Worm (Caenorhabditis elegans) whole organism, L4 larva: ENCODE results near the gene srh-293.

Experiments used
- daf-16 ChIP-seq, 3 experiments: sonication (generic microtip); optimal IDR thresholded peaks; 2 replicates each; lab custom pipeline; 2016 to 2017; ENCODE audit warnings: missing genetic modification characterization in 3 of 3, missing genetic modification reagents in 3 of 3, mild to moderate bottlenecking in 2 of 3, missing compliant biosample characterization in 2 of 3, missing biosample characterization in 1 of 3, moderate library complexity in 1 of 3
- dmd-6 ChIP-seq: fragments of 200-800 bp; sonication (Bioruptor generic); IDR thresholded peaks from 2 replicates; pipeline ENCODE4 v1.3.6; 2022; ENCODE audit warnings: missing genetic modification reagents, missing genetic modification characterization, missing compliant biosample characterization
- dmd-9 ChIP-seq: fragments of 200-800 bp; sonication (Bioruptor generic); IDR thresholded peaks from 2 replicates; pipeline ENCODE4 v1.3.6; 2022; ENCODE audit warnings: missing genetic modification reagents, missing genetic modification characterization, missing compliant biosample characterization
- hlh-11 ChIP-seq: fragments of 200-800 bp; sonication (Bioruptor generic); optimal IDR thresholded peaks from 2 replicates; lab custom pipeline; 2018; ENCODE audit warnings: mild to moderate bottlenecking, missing genetic modification characterization, missing compliant biosample characterization
- lin-1 ChIP-seq: fragments of 200-800 bp; sonication (Bioruptor generic); IDR thresholded peaks from 2 replicates; pipeline ENCODE4 v1.3.6; 2022; ENCODE audit warnings: missing genetic modification reagents, missing genetic modification characterization, missing compliant biosample characterization
- lin-38 ChIP-seq: fragments of 200-800 bp; sonication (Bioruptor generic); IDR thresholded peaks from 2 replicates; pipeline ENCODE4 v1.3.6; 2022; ENCODE audit warnings: missing genetic modification reagents, missing genetic modification characterization, missing compliant biosample characterization
- mxl-3 ChIP-seq: fragments of 200-800 bp; sonication (Bioruptor generic); optimal IDR thresholded peaks from 2 replicates; lab custom pipeline; 2018; ENCODE audit warnings: mild to moderate bottlenecking, missing genetic modification characterization, missing compliant biosample characterization
- nhr-28 ChIP-seq: fragments of 150-350 bp; optimal IDR thresholded peaks from 2 replicates; lab custom pipeline; 2014; ENCODE audit warnings: missing biosample characterization, missing genetic modification characterization
- pqm-1 ChIP-seq: sonication (generic microtip); optimal IDR thresholded peaks from 2 replicates; lab custom pipeline; 2017; ENCODE audit warnings: missing biosample characterization, missing genetic modification characterization
- sdz-12 ChIP-seq: fragments of 200-800 bp; sonication (Bioruptor generic); optimal IDR thresholded peaks from 2 replicates; lab custom pipeline; 2018; ENCODE audit warnings: mild to moderate bottlenecking, missing genetic modification characterization, missing compliant biosample characterization

srh-293 gene

DNA sequence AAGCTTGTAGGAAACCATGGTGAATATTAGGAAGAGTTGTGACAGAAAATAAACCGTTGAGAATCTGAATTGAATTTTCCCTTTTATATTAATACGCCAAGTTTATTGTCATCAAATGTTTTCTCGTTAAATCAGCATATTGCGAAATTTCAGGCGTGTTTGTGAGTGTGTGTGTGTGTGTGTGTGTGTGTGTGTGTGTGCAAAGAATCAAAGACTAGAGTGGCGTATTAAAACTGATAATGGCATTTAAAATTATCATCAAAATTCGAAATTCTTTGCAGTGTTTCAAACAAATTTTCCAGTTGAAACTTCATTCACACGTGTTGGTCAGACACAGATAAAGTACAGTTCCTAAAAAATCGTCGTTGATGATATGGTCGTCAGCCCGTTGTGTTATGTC is 50.0 kb downstream of the srh-293 start, which contains the start of gene gst-38:
Gene gst-38 (minus strand): TSS at position 152 of the 400 bp plus-strand sequence.
- TF ChIP-seq mxl-3 (GFP tag; lab: Kevin White, UChicago) (peak; percentile 51), pqm-1 (tag; lab: Kevin White, UChicago) (peak; percentile 72), hlh-11 (tag; lab: Kevin White, UChicago) (peak; percentile 32), dmd-9 (GFP tag; lab: Robert Waterston, UW) (no peak), lin-38 (GFP tag; lab: Robert Waterston, UW) (no peak), daf-16 (GFP tag; optimal IDR thresholded peaks at IDR 0.05; lab: Kevin White, UChicago) (no peak), daf-16 (tag; optimal IDR thresholded peaks at IDR 0.05; lab: Kevin White, UChicago) (peak; percentile 79), nhr-28 (tag; lab: Kevin White, UChicago) (peak; percentile 71), dmd-6 (GFP tag; lab: Robert Waterston, UW) (peak; percentile 85), lin-1 (0 out of 2 replicates have a peak, but pooled peaks have one; percentile 18), sdz-12 (GFP tag; lab: Kevin White, UChicago) (no peak)
